Worm (Caenorhabditis elegans) whole organism, young adult: Measurements from ENCODE around the gene cpt-3.

Source experiments
- egl-18 ChIP-seq: fragments of 200-800 bp; sonication (Bioruptor generic); IDR thresholded peaks from 2 replicates; pipeline ENCODE4 v1.3.6; 2022; ENCODE audit warnings: missing genetic modification reagents, missing genetic modification characterization, missing compliant biosample characterization
- nfya-1 ChIP-seq: sonication (generic microtip); optimal IDR thresholded peaks from 2 replicates; lab custom pipeline; 2017; ENCODE audit warnings: antibody characterized with exemption, missing compliant biosample characterization, missing genetic modification characterization, borderline replicate concordance; ENCODE audit not compliant: insufficient read depth

DNA sequence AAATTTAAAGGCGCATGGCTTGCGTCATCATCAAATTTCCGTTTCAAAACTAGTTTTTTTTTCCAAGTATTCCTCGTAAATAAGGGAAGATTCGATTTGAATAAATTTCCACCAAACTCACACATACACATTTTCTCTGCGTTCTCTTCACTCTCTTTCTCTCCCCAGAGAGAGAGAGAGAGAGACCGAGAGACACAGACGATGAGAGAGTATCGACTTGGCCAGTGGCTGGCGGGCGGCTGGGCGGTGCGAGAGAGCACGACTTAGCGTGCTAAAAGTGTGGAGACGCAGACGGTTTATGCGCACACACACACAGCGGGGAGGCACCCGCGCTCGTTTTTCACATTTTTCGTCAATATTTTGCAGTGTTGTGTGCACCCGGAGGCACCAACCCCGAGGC lies 18.2 kb downstream of the cpt-3 start:
- TF ChIP-seq nfya-1 (tag; lab: Kevin White, UChicago) = no peak
- TF ChIP-seq egl-18 = no peak
